Worm (Caenorhabditis elegans) whole organism, mixed stage, embryonic: Measurements from ENCODE around the gene tag-340.
A peak's percentile ranks its signal among the peaks of the same experiment; 100 is the strongest.

Experiments
- M03D4.4 ChIP-seq: sonication (generic microtip); optimal IDR thresholded peaks from 2 replicates; lab custom pipeline; 2017; ENCODE audit warnings: mild to moderate bottlenecking, missing genetic modification characterization, missing compliant biosample characterization
- bed-3 ChIP-seq: fragments of 200-800 bp; sonication (Bioruptor generic); optimal IDR thresholded peaks from 3 replicates; lab custom pipeline; 2018; ENCODE audit warnings: mild to moderate bottlenecking, missing genetic modification characterization, moderate library complexity, missing compliant biosample characterization
- ceh-43 ChIP-seq: fragments of 200-800 bp; sonication (Bioruptor generic); optimal IDR thresholded peaks from 2 replicates; lab custom pipeline; 2018; ENCODE audit warnings: mild to moderate bottlenecking, missing genetic modification characterization, moderate library complexity, missing compliant biosample characterization
- ceh-83 ChIP-seq: fragments of 200-800 bp; sonication (Bioruptor generic); optimal IDR thresholded peaks from 2 replicates; lab custom pipeline; 2018; ENCODE audit warnings: mild to moderate bottlenecking, missing genetic modification characterization, missing compliant biosample characterization
- ces-1 ChIP-seq: fragments of 150-350 bp; optimal IDR thresholded peaks from 2 replicates; lab custom pipeline; 2014; ENCODE audit warnings: missing biosample characterization, missing genetic modification reagents, missing genetic modification characterization
- cnd-1 ChIP-seq: fragments of 200-800 bp; sonication (Bioruptor generic); optimal IDR thresholded peaks from 2 replicates; lab custom pipeline; 2018; ENCODE audit warnings: mild to moderate bottlenecking, missing genetic modification characterization, missing compliant biosample characterization
- drap-1 ChIP-seq: fragments of 200-800 bp; sonication (Bioruptor generic); optimal IDR thresholded peaks from 3 replicates; lab custom pipeline; 2018; ENCODE audit warnings: mild to moderate bottlenecking, missing genetic modification characterization, missing compliant biosample characterization
- elt-1 ChIP-seq: sonication (generic microtip); optimal IDR thresholded peaks from 2 replicates; lab custom pipeline; 2017; ENCODE audit warnings: missing genetic modification characterization, mild to moderate bottlenecking, missing compliant biosample characterization, antibody characterized with exemption, moderate library complexity, borderline replicate concordance; ENCODE audit not compliant: insufficient read depth
- elt-3 ChIP-seq: fragments of 150-350 bp; optimal IDR thresholded peaks from 2 replicates; lab custom pipeline; 2014; ENCODE audit warnings: missing biosample characterization, missing genetic modification characterization
- hlh-1 ChIP-seq: fragments of 150-350 bp; optimal IDR thresholded peaks from 2 replicates; lab custom pipeline; 2014; ENCODE audit warnings: missing biosample characterization, missing genetic modification reagents, missing genetic modification characterization
- lin-13 ChIP-seq: fragments of 150-350 bp; optimal IDR thresholded peaks from 2 replicates; lab custom pipeline; 2014; ENCODE audit warnings: missing biosample characterization, missing genetic modification characterization
- lin-32 ChIP-seq: fragments of 200-800 bp; sonication (Bioruptor generic); optimal IDR thresholded peaks from 2 replicates; lab custom pipeline; 2018; ENCODE audit warnings: mild to moderate bottlenecking, missing genetic modification characterization, missing compliant biosample characterization
- lsy-2 ChIP-seq: fragments of 150-350 bp; optimal IDR thresholded peaks from 2 replicates; lab custom pipeline; 2014; ENCODE audit warnings: missing biosample characterization, missing genetic modification characterization
- mab-5 ChIP-seq: fragments of 150-350 bp; optimal IDR thresholded peaks from 2 replicates; lab custom pipeline; 2014; ENCODE audit warnings: missing biosample characterization, missing genetic modification characterization
- mep-1 ChIP-seq: fragments of 150-350 bp; optimal IDR thresholded peaks from 2 replicates; lab custom pipeline; 2017; ENCODE audit warnings: missing biosample characterization, missing genetic modification reagents, missing genetic modification characterization, inconsistent platforms
- mls-2 ChIP-seq: sonication (generic microtip); optimal IDR thresholded peaks from 2 replicates; lab custom pipeline; 2016; ENCODE audit warnings: mild to moderate bottlenecking, missing genetic modification characterization, moderate library complexity, missing compliant biosample characterization
- nhr-12 ChIP-seq: fragments of 150-350 bp; optimal IDR thresholded peaks from 2 replicates; lab custom pipeline; 2014; ENCODE audit warnings: missing biosample characterization, missing genetic modification characterization
- nhr-237 ChIP-seq: fragments of 150-350 bp; optimal IDR thresholded peaks from 2 replicates; lab custom pipeline; 2014; ENCODE audit warnings: missing biosample characterization, missing genetic modification characterization
- nhr-28 ChIP-seq: fragments of 150-350 bp; optimal IDR thresholded peaks from 2 replicates; lab custom pipeline; 2014; ENCODE audit warnings: missing biosample characterization, missing genetic modification characterization
- nhr-76 ChIP-seq: sonication (generic microtip); optimal IDR thresholded peaks from 2 replicates; lab custom pipeline; 2017; ENCODE audit warnings: missing biosample characterization, missing genetic modification characterization
- pha-4 ChIP-seq: fragments of 150-350 bp; optimal IDR thresholded peaks from 2 replicates; lab custom pipeline; 2018; ENCODE audit warnings: missing biosample characterization, missing genetic modification reagents, missing genetic modification characterization
- sem-2 ChIP-seq: fragments of 200-800 bp; sonication (Bioruptor generic); optimal IDR thresholded peaks from 2 replicates; lab custom pipeline; 2018; ENCODE audit warnings: mild to moderate bottlenecking, missing genetic modification characterization, missing compliant biosample characterization
- snpc-4 ChIP-seq: fragments of 150-350 bp; optimal IDR thresholded peaks from 2 replicates; lab custom pipeline; 2014; ENCODE audit warnings: missing biosample characterization, missing genetic modification characterization
- sptf-1 ChIP-seq: sonication (generic microtip); optimal IDR thresholded peaks from 2 replicates; lab custom pipeline; 2017; ENCODE audit warnings: mild to moderate bottlenecking, missing genetic modification characterization, moderate library complexity, missing compliant biosample characterization
- tbx-8 ChIP-seq: fragments of 200-800 bp; sonication (Bioruptor generic); optimal IDR thresholded peaks from 2 replicates; lab custom pipeline; 2018; ENCODE audit warnings: mild to moderate bottlenecking, missing genetic modification characterization, moderate library complexity, missing compliant biosample characterization
- unc-120 ChIP-seq: sonication (generic microtip); optimal IDR thresholded peaks from 2 replicates; lab custom pipeline; 2017; ENCODE audit warnings: missing genetic modification characterization, missing compliant biosample characterization; ENCODE audit not compliant: poor library complexity, severe bottlenecking
- unc-39 ChIP-seq: fragments of 150-350 bp; optimal IDR thresholded peaks from 2 replicates; lab custom pipeline; 2014; ENCODE audit warnings: missing biosample characterization, missing genetic modification characterization
- unc-62 ChIP-seq: fragments of 150-350 bp; optimal IDR thresholded peaks from 2 replicates; lab custom pipeline; 2014; ENCODE audit warnings: missing biosample characterization, missing genetic modification reagents, missing genetic modification characterization
- zip-8 ChIP-seq: fragments of 150-350 bp; optimal IDR thresholded peaks from 2 replicates; lab custom pipeline; 2014; ENCODE audit warnings: missing biosample characterization, missing genetic modification characterization
- ztf-11 ChIP-seq: fragments of 150-350 bp; optimal IDR thresholded peaks from 2 replicates; lab custom pipeline; 2014; ENCODE audit warnings: missing biosample characterization, missing genetic modification characterization

Gene tag-340

ce11 chrIII:4910956-4911355 is 10.6 kb downstream of the tag-340 start, which contains the start of gene F26F4.2:
Gene F26F4.2 (plus strand): TSS chrIII:4911256.
- TF ChIP-seq unc-39 (no peak), lin-32 (no peak), unc-120 (no peak), lin-13 (tag; lab: Kevin White, UChicago) (no peak), snpc-4 (tag; lab: Kevin White, UChicago) (no peak), cnd-1 (tag; lab: Kevin White, UChicago) (no peak), pha-4 (no peak), ces-1 (GFP tag; lab: Kevin White, UChicago) (no peak), sptf-1 (no peak), ceh-83 (GFP tag; lab: Kevin White, UChicago) (no peak), M03D4.4 (tag; lab: Kevin White, UChicago) (no peak), mep-1 (tag; lab: Kevin White, UChicago) (no peak), elt-1 (tag; lab: Kevin White, UChicago) (no peak), mab-5 (tag; lab: Kevin White, UChicago) (no peak), ceh-43 (GFP tag; lab: Kevin White, UChicago) (no peak), nhr-28 (tag; lab: Kevin White, UChicago) (no peak), bed-3 (GFP tag; lab: Kevin White, UChicago) (no peak), hlh-1 (tag; lab: Kevin White, UChicago) (no peak), mls-2 (no peak), drap-1 (GFP tag; lab: Kevin White, UChicago) (no peak)

ce11 chrIII:4912317-4912716 is 12.0 kb downstream of the tag-340 start, which contains the start of the genes F26F4.9 and cee-1:
Gene F26F4.9 (minus strand): TSS chrIII:4912521.
Gene cee-1 (plus strand): TSS chrIII:4912699.
- no peak for TF ChIP-seq nhr-76 (tag; lab: Kevin White, UChicago)
- no peak for TF ChIP-seq nhr-28 (tag; lab: Kevin White, UChicago)
- TF ChIP-seq drap-1 (GFP tag; lab: Kevin White, UChicago), result no peak
- TF ChIP-seq pha-4, result no peak
- TF ChIP-seq ztf-11 (tag; lab: Kevin White, UChicago), result no peak
- TF ChIP-seq snpc-4 (tag; lab: Kevin White, UChicago), result no peak
- TF ChIP-seq lin-32, result no peak
- TF ChIP-seq ces-1 (GFP tag; lab: Kevin White, UChicago), result peak; percentile 37
- TF ChIP-seq sptf-1, result peak; percentile 17
- no peak for TF ChIP-seq cnd-1 (tag; lab: Kevin White, UChicago)
- TF ChIP-seq sem-2, result no peak
- no peak for TF ChIP-seq mab-5 (tag; lab: Kevin White, UChicago)
- TF ChIP-seq unc-39, result no peak

ce11 chrIII:4913736-4914135 is 13.4 kb downstream of the tag-340 start:
- TF ChIP-seq nhr-76 (tag; lab: Kevin White, UChicago) (no peak), mab-5 (tag; lab: Kevin White, UChicago) (no peak), elt-3 (tag; lab: Kevin White, UChicago) (no peak), unc-62 (GFP tag; lab: Kevin White, UChicago) (no peak), tbx-8 (GFP tag; lab: Kevin White, UChicago) (no peak), nhr-12 (tag; lab: Kevin White, UChicago) (no peak), lin-32 (no peak), nhr-28 (tag; lab: Kevin White, UChicago) (no peak)

ce11 chrIII:4917077-4917476 is 16.8 kb downstream of the tag-340 start, which contains the start of gene rars-1:
Gene rars-1 (minus strand): TSS chrIII:4917177.
- no peak for TF ChIP-seq cnd-1 (tag; lab: Kevin White, UChicago)
- TF ChIP-seq, all 35 proteins: peak for 0

- TF ChIP-seq lsy-2 (peak; percentile 67), mep-1 (tag; lab: Kevin White, UChicago) (peak; percentile 55), mls-2 (no peak), drap-1 (GFP tag; lab: Kevin White, UChicago) (no peak), nhr-237 (tag; lab: Kevin White, UChicago) (peak; percentile 13), snpc-4 (tag; lab: Kevin White, UChicago) (no peak), unc-120 (peak; percentile 61), zip-8 (tag; lab: Kevin White, UChicago) (no peak)
Measured at ce11 chrIII:4917960-4918712, 17.8 kb downstream of the tag-340 start, which contains the start of gene rpb-8. Gene rpb-8 (minus strand): TSS chrIII:4918008.
